Worm (Caenorhabditis elegans) whole organism, L3 larva: Measurements from ENCODE around the gene srt-12.
"Not testable (repeated sequence)": the region's sequence is repeated elsewhere in the genome, so short reads cannot be mapped to it uniquely, and the experiment has no call there.

Source experiments
- ZK546.5 ChIP-seq: sonication (generic microtip); optimal IDR thresholded peaks from 2 replicates; lab custom pipeline; 2017; ENCODE audit warnings: missing biosample characterization, missing genetic modification characterization
- ama-1 ChIP-seq: fragments of 150-350 bp; optimal IDR thresholded peaks from 2 replicates; lab custom pipeline; 2018
- ceh-16 ChIP-seq: sonication (generic microtip); optimal IDR thresholded peaks from 2 replicates; lab custom pipeline; 2017; ENCODE audit warnings: missing biosample characterization, missing genetic modification characterization
- ceh-28 ChIP-seq: fragments of 150-350 bp; optimal IDR thresholded peaks from 2 replicates; lab custom pipeline; 2014; ENCODE audit warnings: missing biosample characterization, missing genetic modification reagents, missing genetic modification characterization
- ceh-82 ChIP-seq: fragments of 150-350 bp; optimal IDR thresholded peaks from 2 replicates; lab custom pipeline; 2014; ENCODE audit warnings: missing biosample characterization, missing genetic modification characterization
- daf-12 ChIP-seq: fragments of 150-350 bp; optimal IDR thresholded peaks from 2 replicates; lab custom pipeline; 2014; ENCODE audit warnings: missing biosample characterization, missing genetic modification reagents, missing genetic modification characterization
- egl-27 ChIP-seq: sonication (generic microtip); optimal IDR thresholded peaks from 4 replicates; lab custom pipeline; 2017; ENCODE audit warnings: missing biosample characterization, missing genetic modification reagents, missing genetic modification characterization
- egl-5 ChIP-seq: fragments of 150-350 bp; optimal IDR thresholded peaks from 2 replicates; lab custom pipeline; 2017; ENCODE audit warnings: missing biosample characterization, missing genetic modification reagents, missing genetic modification characterization, inconsistent platforms
- elt-1 ChIP-seq: fragments of 150-350 bp; optimal IDR thresholded peaks from 2 replicates; lab custom pipeline; 2014; ENCODE audit warnings: missing biosample characterization, missing genetic modification characterization
- elt-2 ChIP-seq: sonication (generic microtip); optimal IDR thresholded peaks from 2 replicates; lab custom pipeline; 2016; ENCODE audit warnings: missing genetic modification reagents, mild to moderate bottlenecking, missing genetic modification characterization, missing compliant biosample characterization
- elt-3 ChIP-seq, 3 experiments: fragments of 150-350 bp in 1 of 3; sonication (generic microtip) in 2 of 3; optimal IDR thresholded peaks; 2 replicates in 2 of 3; 4 replicates in 1 of 3; lab custom pipeline; 2014 to 2017; ENCODE audit warnings: missing biosample characterization in 3 of 3, missing genetic modification characterization in 3 of 3
- eor-1 ChIP-seq, 2 experiments: fragments of 150-350 bp; optimal IDR thresholded peaks; 2 replicates each; lab custom pipeline; 2014 to 2018; ENCODE audit warnings: missing biosample characterization in 2 of 2, missing genetic modification characterization in 2 of 2
- fkh-2 ChIP-seq: fragments of 150-350 bp; optimal IDR thresholded peaks from 2 replicates; lab custom pipeline; 2014; ENCODE audit warnings: missing biosample characterization, missing genetic modification reagents, missing genetic modification characterization
- fos-1 ChIP-seq: fragments of 150-350 bp; optimal IDR thresholded peaks from 2 replicates; lab custom pipeline; 2014; ENCODE audit warnings: missing biosample characterization, missing genetic modification characterization
- hmg-11 ChIP-seq: sonication (generic microtip); optimal IDR thresholded peaks from 2 replicates; lab custom pipeline; 2016; ENCODE audit warnings: missing genetic modification characterization, missing compliant biosample characterization
- jun-1 ChIP-seq: fragments of 150-350 bp; optimal IDR thresholded peaks from 2 replicates; lab custom pipeline; 2014; ENCODE audit warnings: missing biosample characterization, missing genetic modification reagents, missing genetic modification characterization
- lin-15B ChIP-seq: fragments of 150-350 bp; optimal IDR thresholded peaks from 2 replicates; lab custom pipeline; 2014; ENCODE audit warnings: missing biosample characterization, missing genetic modification characterization
- lin-39 ChIP-seq: fragments of 150-350 bp; optimal IDR thresholded peaks from 2 replicates; lab custom pipeline; 2018; ENCODE audit warnings: missing biosample characterization, missing genetic modification reagents, missing genetic modification characterization
- mdl-1 ChIP-seq: fragments of 150-350 bp; optimal IDR thresholded peaks from 2 replicates; lab custom pipeline; 2014; ENCODE audit warnings: missing biosample characterization, missing genetic modification characterization
- mml-1 ChIP-seq: fragments of 150-350 bp; sonication (generic microtip); optimal IDR thresholded peaks from 3 replicates; lab custom pipeline; 2014; ENCODE audit warnings: missing biosample characterization, missing genetic modification characterization
- nhr-12 ChIP-seq: fragments of 150-350 bp; optimal IDR thresholded peaks from 2 replicates; lab custom pipeline; 2014; ENCODE audit warnings: missing biosample characterization, missing genetic modification characterization
- nhr-23 ChIP-seq: fragments of 150-350 bp; optimal IDR thresholded peaks from 2 replicates; lab custom pipeline; 2014; ENCODE audit warnings: missing biosample characterization, missing genetic modification reagents, missing genetic modification characterization
- nhr-28 ChIP-seq: fragments of 150-350 bp; optimal IDR thresholded peaks from 2 replicates; lab custom pipeline; 2014; ENCODE audit warnings: missing biosample characterization, missing genetic modification characterization
- nhr-43 ChIP-seq: sonication (generic microtip); optimal IDR thresholded peaks from 2 replicates; lab custom pipeline; 2016; ENCODE audit warnings: mild to moderate bottlenecking, missing genetic modification characterization, missing compliant biosample characterization; ENCODE audit not compliant: poor library complexity, severe bottlenecking
- nhr-76 ChIP-seq: fragments of 150-350 bp; sonication (generic microtip); optimal IDR thresholded peaks from 5 replicates; lab custom pipeline; 2014; ENCODE audit warnings: missing biosample characterization, missing genetic modification characterization
- nhr-77 ChIP-seq: fragments of 150-350 bp; optimal IDR thresholded peaks from 2 replicates; lab custom pipeline; 2014; ENCODE audit warnings: missing biosample characterization, missing genetic modification characterization
- pha-4 ChIP-seq: fragments of 150-350 bp; optimal IDR thresholded peaks from 2 replicates; lab custom pipeline; 2014; ENCODE audit warnings: missing biosample characterization, missing genetic modification reagents, missing genetic modification characterization
- pqm-1 ChIP-seq: fragments of 150-350 bp; optimal IDR thresholded peaks from 2 replicates; lab custom pipeline; 2017; ENCODE audit warnings: missing biosample characterization, missing genetic modification characterization, inconsistent platforms
- sea-2 ChIP-seq: fragments of 150-350 bp; sonication (generic microtip); optimal IDR thresholded peaks from 4 replicates; lab custom pipeline; 2014; ENCODE audit warnings: missing biosample characterization, missing genetic modification reagents, missing genetic modification characterization
- skn-1 ChIP-seq: fragments of 150-350 bp; optimal IDR thresholded peaks from 2 replicates; lab custom pipeline; 2014; ENCODE audit warnings: missing biosample characterization, missing genetic modification characterization
- zag-1 ChIP-seq: fragments of 150-350 bp; optimal IDR thresholded peaks from 2 replicates; lab custom pipeline; 2014; ENCODE audit warnings: missing biosample characterization, missing genetic modification characterization
- ztf-4 ChIP-seq: fragments of 150-350 bp; optimal IDR thresholded peaks from 2 replicates; lab custom pipeline; 2014; ENCODE audit warnings: missing biosample characterization, missing genetic modification characterization

srt-12 gene

ce11 chrV:4242431-4242830, at the start of gene srt-12:
TSS of gene srt-12 (minus strand) at chrV:4242531.
- TF ChIP-seq mdl-1 (tag; lab: Kevin White, UChicago) (no peak), nhr-28 (tag; lab: Kevin White, UChicago) (no peak), skn-1 (tag; lab: Kevin White, UChicago) (no peak), eor-1 (tag; optimal IDR thresholded peaks at IDR 0.05; lab: Kevin White, UChicago) (no peak), elt-2 (tag; lab: Kevin White, UChicago) (no peak), zag-1 (tag; lab: Kevin White, UChicago) (no peak), mml-1 (no peak), egl-27 (no peak), nhr-77 (tag; lab: Kevin White, UChicago) (no peak), jun-1 (tag; lab: Kevin White, UChicago) (no peak), elt-1 (tag; lab: Kevin White, UChicago) (no peak), elt-3 (tag; optimal IDR thresholded peaks at IDR 0.05; lab: Kevin White, UChicago) (no peak), ZK546.5 (tag; lab: Kevin White, UChicago) (no peak), ama-1 (no peak), nhr-12 (tag; lab: Kevin White, UChicago) (no peak), ceh-28 (tag; lab: Kevin White, UChicago) (no peak)

- TF ChIP-seq daf-12 (tag; lab: Kevin White, UChicago); ceh-16 (tag; lab: Kevin White, UChicago); sea-2: not testable (repeated sequence)
Observed at ce11 chrV:4290093-4290492, 47.8 kb upstream of the srt-12 start, which contains the start of gene srh-193. TSS of gene srh-193 (minus strand) at chrV:4290193.

DNA sequence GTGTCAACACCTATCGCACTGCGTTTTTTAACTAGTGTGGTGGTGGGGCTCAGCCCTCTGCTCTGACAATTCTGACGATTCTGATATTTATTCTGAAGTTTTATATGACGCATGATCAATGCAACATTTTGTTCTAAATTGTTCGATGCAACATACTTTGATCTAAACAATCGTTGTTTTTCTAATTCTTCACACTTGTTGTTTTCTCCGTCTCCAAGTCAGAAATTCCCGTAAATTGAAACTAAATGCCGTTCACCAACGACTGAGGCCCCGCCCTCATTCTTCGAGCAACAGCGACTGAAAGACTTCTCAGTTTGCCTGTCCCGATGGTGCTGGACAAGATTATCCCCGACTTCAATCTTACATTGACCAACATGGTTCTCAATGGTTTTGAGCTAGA, 42.4 kb upstream of the srt-12 start, which contains the start of gene srt-19:
srt-19 (plus strand) TSS at position 301 of the 400 bp plus-strand sequence.
- not testable (repeated sequence) for TF ChIP-seq mml-1; egl-27; hmg-11 (tag; lab: Kevin White, UChicago)

ce11 chrV:4281699-4282098, 39.4 kb upstream of the srt-12 start, which contains the start of gene srt-37:
TSS of gene srt-37 (minus strand) at chrV:4281799.
- TF ChIP-seq nhr-23 (tag; lab: Kevin White, UChicago); zag-1 (tag; lab: Kevin White, UChicago); elt-3 (tag; optimal IDR thresholded peaks at IDR 0.05; lab: Kevin White, UChicago): not testable (repeated sequence)

DNA sequence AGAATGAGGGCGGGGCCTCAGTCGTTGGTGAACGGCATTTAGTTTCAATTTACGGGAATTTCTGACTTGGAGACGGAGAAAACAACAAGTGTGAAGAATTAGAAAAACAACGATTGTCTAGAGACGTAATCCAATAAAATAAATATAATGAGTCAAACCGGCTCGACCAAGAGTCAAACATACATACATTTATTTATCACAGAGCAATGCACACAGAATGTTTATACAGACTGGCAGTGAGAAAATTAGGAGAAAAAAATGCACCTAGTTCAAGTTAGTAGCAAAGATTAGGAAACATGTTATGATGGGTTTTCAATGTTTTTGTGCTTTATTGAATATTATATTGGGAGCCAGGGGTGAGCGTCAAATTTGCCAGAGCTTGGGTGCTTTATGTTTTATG, 36.4 kb upstream of the srt-12 start, which contains the start of gene srt-20:
srt-20 (minus strand) TSS at position 101 of the 400 bp plus-strand sequence.
- TF ChIP-seq ceh-28 (tag; lab: Kevin White, UChicago); egl-27; skn-1 (tag; lab: Kevin White, UChicago): not testable (repeated sequence)

DNA sequence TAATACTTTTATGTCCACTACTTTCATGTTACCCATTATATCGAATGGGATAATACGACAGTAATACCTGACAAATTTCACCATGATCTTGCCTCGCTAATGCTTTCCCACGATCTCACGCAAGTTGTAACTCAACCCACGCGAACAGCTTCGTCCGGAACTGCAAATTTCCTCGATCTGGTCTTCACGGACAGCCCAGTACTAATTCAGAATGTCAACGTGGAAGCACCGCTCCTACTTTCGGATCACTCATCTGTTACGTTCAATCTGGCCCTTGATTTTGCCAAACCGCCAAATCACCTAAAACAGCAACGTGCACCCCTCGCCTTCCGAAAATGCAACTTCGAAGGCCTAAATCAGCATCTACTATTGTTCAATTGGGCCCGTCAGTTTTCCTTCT, 31.0 kb upstream of the srt-12 start:
- no peak for TF ChIP-seq egl-5
- TF ChIP-seq pha-4 (tag; lab: Kevin White, UChicago) = no peak
- no peak for TF ChIP-seq nhr-76 (tag; lab: Kevin White, UChicago)
- no peak for TF ChIP-seq ceh-82
- TF ChIP-seq nhr-43 (tag; lab: Kevin White, UChicago) = no peak
- no peak for TF ChIP-seq fos-1 (tag; lab: Kevin White, UChicago)
- no peak for TF ChIP-seq ztf-4
- no peak for TF ChIP-seq lin-39 (tag; lab: Kevin White, UChicago)
- no peak for TF ChIP-seq elt-3 (tag; optimal IDR thresholded peaks at IDR 0.05; lab: Kevin White, UChicago)
- TF ChIP-seq lin-15B = no peak
- no peak for TF ChIP-seq eor-1 (tag; optimal IDR thresholded peaks at IDR 0.05; lab: Kevin White, UChicago)
- no peak for TF ChIP-seq fkh-2 (tag; lab: Kevin White, UChicago)
- TF ChIP-seq ceh-16 (tag; lab: Kevin White, UChicago) = no peak
- TF ChIP-seq pqm-1 (tag; lab: Kevin White, UChicago) = no peak
- TF ChIP-seq ceh-28 (tag; lab: Kevin White, UChicago) = no peak
- no peak for TF ChIP-seq sea-2
